Fruit fly (Drosophila melanogaster): ENCODE results near the gene CG31269.
A peak's percentile ranks its signal among the peaks of the same experiment; 100 is the strongest.

Gene CG31269

DNA sequence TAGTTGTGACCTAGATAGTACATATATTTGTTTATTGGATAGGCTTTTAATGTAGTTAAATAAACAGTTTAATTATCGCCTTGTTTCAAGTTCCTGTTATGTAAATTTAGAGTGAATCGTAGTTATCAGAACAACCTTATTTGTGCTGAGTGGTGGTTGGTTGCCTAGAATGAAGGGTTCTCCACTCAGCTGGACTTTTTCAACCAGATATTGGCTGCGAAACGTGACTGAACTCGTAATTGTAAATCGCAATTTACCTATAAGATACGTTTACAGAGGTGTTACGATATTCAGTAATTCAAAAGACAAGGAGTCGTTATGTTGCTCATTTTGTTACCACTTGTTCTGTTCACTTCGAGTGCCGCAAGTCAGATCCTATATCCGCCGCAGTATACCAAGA, 10.7 kb downstream of the CG31269 start, which contains the start of gene CG5255 (continued):
- no peak for TF ChIP-seq CG6791 (GFP tag; IDR thresholded peaks at IDR 0.05; ENCODE audit: partially characterized antibody)
- TF ChIP-seq Opbp (GFP tag; IDR thresholded peaks at IDR 0.05; ENCODE audit: partially characterized antibody): no peak
- TF ChIP-seq al (GFP tag; IDR thresholded peaks at IDR 0.05): no peak
- TF ChIP-seq mirr (GFP tag; optimal IDR thresholded peaks at IDR 0.05): no peak
- no peak for TF ChIP-seq kni (GFP tag; optimal IDR thresholded peaks at IDR 0.05)

DNA sequence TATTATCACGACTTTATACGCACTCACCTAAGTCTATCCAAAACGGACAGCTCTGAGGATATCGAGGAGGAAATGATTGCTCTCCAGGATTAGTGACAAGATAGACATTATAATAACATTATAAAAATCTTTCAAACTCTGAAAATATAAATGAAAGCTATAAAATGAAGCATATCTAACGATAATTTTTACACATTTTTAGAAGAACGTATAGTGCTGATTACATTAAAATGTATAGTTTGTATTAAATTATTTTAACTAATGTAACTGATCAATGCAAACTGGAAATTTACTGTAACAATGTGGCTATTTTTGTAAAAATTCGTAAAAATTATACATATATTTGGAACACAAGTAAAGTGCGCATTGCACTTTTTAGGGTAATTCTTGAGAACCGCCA, 11.8 kb downstream of the CG31269 start, which contains the start of gene CG5265:
CG5265 (plus strand) TSS at position 301 of the 400 bp plus-strand sequence.
- TF ChIP-seq CG7271 (tag; optimal IDR thresholded peaks at IDR 0.05) (no peak), trh (GFP tag; optimal IDR thresholded peaks at IDR 0.05) (no peak), CG8924 (tag; optimal IDR thresholded peaks at IDR 0.05) (no peak), Nf-YC (tag; optimal IDR thresholded peaks at IDR 0.05) (no peak), inv (GFP tag; IDR thresholded peaks at IDR 0.05; ENCODE audit: partially characterized antibody) (no peak), Awh (GFP tag; IDR thresholded peaks at IDR 0.05) (no peak), Rfx (GFP tag; IDR thresholded peaks at IDR 0.05) (no peak), Sox102F (GFP tag; optimal IDR thresholded peaks at IDR 0.05) (no peak), vvl (GFP tag; IDR thresholded peaks at IDR 0.05) (no peak), Dll (GFP tag; IDR thresholded peaks at IDR 0.05; ENCODE audit: partially characterized antibody) (no peak), CG14050 (GFP tag; IDR thresholded peaks at IDR 0.05) (no peak), caup (GFP tag; optimal IDR thresholded peaks at IDR 0.05; ENCODE audit: severe bottlenecking) (no peak), CG10979 (tag; optimal IDR thresholded peaks at IDR 0.05) (no peak), CG43689 (GFP tag; IDR thresholded peaks at IDR 0.05) (no peak)

DNA sequence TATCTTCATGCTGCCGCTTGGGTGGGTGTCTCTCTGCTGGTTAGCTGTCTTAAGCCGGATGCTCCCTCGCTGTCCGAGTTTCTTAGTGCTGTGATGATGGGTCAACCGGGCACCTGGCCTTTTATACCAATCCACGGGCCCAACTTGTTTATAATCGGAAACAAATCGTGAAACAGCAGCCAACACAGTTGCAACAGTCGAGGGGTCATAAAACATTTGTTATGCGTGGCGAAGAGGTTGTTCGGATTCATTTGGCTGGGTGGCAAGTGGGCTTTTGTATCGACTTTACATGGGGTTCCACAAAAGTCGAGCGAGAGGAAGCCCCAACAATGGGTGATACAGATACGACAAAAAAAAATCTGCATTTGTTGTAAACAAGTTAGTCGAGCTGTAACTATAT, 15.4 kb downstream of the CG31269 start, which contains the start of gene TwdlW:
TwdlW (minus strand) TSS at position 101 of the 400 bp plus-strand sequence.
- TF ChIP-seq sr (GFP tag; IDR thresholded peaks at IDR 0.05) (0 out of 3 replicates have a peak, but pooled peaks have one; percentile 29), bowl (GFP tag; IDR thresholded peaks at IDR 0.05) (0 out of 2 replicates have a peak, but pooled peaks have one; percentile 8), CG34376 (GFP tag; optimal IDR thresholded peaks at IDR 0.05) (no peak)

DNA sequence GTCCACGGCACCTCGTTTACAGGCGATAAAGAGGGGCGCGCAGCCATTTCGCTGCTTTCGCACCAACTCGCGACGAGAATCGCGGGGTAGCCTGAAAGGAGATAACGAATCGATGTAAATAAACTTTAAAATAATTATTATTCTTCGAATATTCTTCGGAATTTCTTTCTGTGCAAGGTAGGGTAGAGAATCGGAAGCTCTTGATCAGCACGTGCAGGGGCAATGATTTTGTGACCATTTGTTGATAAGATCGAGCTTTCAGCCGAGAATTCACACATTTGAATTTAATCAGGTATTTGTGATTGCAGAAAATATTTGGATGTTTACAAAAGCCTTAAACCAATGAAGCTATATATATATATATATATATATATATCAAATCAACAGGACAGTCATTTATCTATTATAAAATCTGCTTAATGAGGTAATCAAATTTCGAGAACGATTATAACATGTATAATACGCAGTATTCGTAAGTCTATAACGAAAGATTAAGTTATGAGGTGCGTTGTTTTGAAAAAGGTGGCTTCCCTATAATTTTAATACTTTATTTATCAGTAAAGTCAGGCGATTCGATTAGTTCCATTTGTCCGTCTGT, 20.8 kb downstream of the CG31269 start:
- TF ChIP-seq CG15011 (GFP tag; optimal IDR thresholded peaks at IDR 0.05) (no peak), D19A (tag; optimal IDR thresholded peaks at IDR 0.05) (no peak), CG9932 (GFP tag; IDR thresholded peaks at IDR 0.05) (no peak), dan (GFP tag; IDR thresholded peaks at IDR 0.05) (no peak), cwo (GFP tag; optimal IDR thresholded peaks at IDR 0.05) (peak; percentile 94), D19B (GFP tag; optimal IDR thresholded peaks at IDR 0.05) (peak; percentile 85), Ada2b (GFP tag; IDR thresholded peaks at IDR 0.05) (no peak), CG4854 (GFP tag; optimal IDR thresholded peaks at IDR 0.05) (no peak), CG18599 (GFP tag; optimal IDR thresholded peaks at IDR 0.05) (peak; percentile 30), CG31441 (GFP tag; IDR thresholded peaks at IDR 0.05) (no peak), Abd-B (GFP tag; optimal IDR thresholded peaks at IDR 0.05) (no peak), CG10274 (GFP tag; optimal IDR thresholded peaks at IDR 0.05) (no peak), odd (GFP tag; optimal IDR thresholded peaks at IDR 0.05) (no peak), CG2120 (GFP tag; optimal IDR thresholded peaks at IDR 0.05) (peak; percentile 10), exex (tag; optimal IDR thresholded peaks at IDR 0.05) (peak; percentile 47), CG34376 (GFP tag; optimal IDR thresholded peaks at IDR 0.05) (peak; percentile 14), CG32532 (GFP tag; IDR thresholded peaks at IDR 0.05) (peak; percentile 32; the same call in 1 of the 2 replicates)

Measured in whole organism, embryonic.